Fruit fly (Drosophila melanogaster): Measurements from ENCODE around the gene osk.

dm6 chr3R:8962860-8963755 is 28.2 kb downstream of the osk start, which contains the start of gene ich:
- TF ChIP-seq toe (GFP tag; optimal IDR thresholded peaks at IDR 0.05) (no peak), Crg-1 (GFP tag; optimal IDR thresholded peaks at IDR 0.05) (no peak), tj (GFP tag; optimal IDR thresholded peaks at IDR 0.05) (no peak), CG14711 (tag; optimal IDR thresholded peaks at IDR 0.05) (no peak), kay (GFP tag; ENCODE audit: borderline replicate concordance) (no peak), Clk (GFP tag; optimal IDR thresholded peaks at IDR 0.05) (no peak), CG33017 (tag; optimal IDR thresholded peaks at IDR 0.05) (no peak), bab1 (GFP tag; optimal IDR thresholded peaks at IDR 0.05) (no peak), pad (GFP tag; optimal IDR thresholded peaks at IDR 0.05) (no peak)
